Worm (Caenorhabditis elegans) whole organism, L4 larva: ENCODE results near the gene gpa-11.

Experiments used
- ZK546.5 ChIP-seq, 2 experiments: sonication (generic microtip); optimal IDR thresholded peaks; 2 replicates each; lab custom pipeline; 2017; ENCODE audit warnings: missing biosample characterization in 2 of 2, missing genetic modification characterization in 2 of 2
- aha-1 ChIP-seq: fragments of 150-350 bp; peaks from one replicate; lab custom pipeline; 2014; ENCODE audit warnings: missing biosample characterization, missing genetic modification characterization
- cey-2 ChIP-seq: sonication (generic microtip); optimal IDR thresholded peaks from 3 replicates; lab custom pipeline; 2017; ENCODE audit warnings: missing genetic modification characterization, mild to moderate bottlenecking, missing compliant biosample characterization, antibody characterized with exemption, borderline replicate concordance; ENCODE audit not compliant: insufficient read depth
- mes-2 ChIP-seq: sonication (generic microtip); optimal IDR thresholded peaks from 2 replicates; lab custom pipeline; 2016; ENCODE audit warnings: missing genotype, mild to moderate bottlenecking, missing genetic modification characterization, missing compliant biosample characterization; ENCODE audit not compliant: poor library complexity, severe bottlenecking
- nhr-111 ChIP-seq: fragments of 200-800 bp; sonication (Bioruptor generic); optimal IDR thresholded peaks from 2 replicates; lab custom pipeline; 2018; ENCODE audit warnings: mild to moderate bottlenecking, missing genetic modification characterization, missing compliant biosample characterization
- skn-1 ChIP-seq: fragments of 150-350 bp; optimal IDR thresholded peaks from 2 replicates; lab custom pipeline; 2014; ENCODE audit warnings: missing biosample characterization, missing genetic modification characterization
- ztf-11 ChIP-seq: fragments of 150-350 bp; optimal IDR thresholded peaks from 2 replicates; lab custom pipeline; 2014; ENCODE audit warnings: missing biosample characterization, missing genetic modification characterization

- no peak for TF ChIP-seq mes-2 (tag; lab: Kevin White, UChicago)
- no peak for TF ChIP-seq nhr-111 (GFP tag; lab: Kevin White, UChicago)
- no peak for TF ChIP-seq ZK546.5 (tag; optimal IDR thresholded peaks at IDR 0.05; lab: Kevin White, UChicago)
- no peak for TF ChIP-seq ztf-11 (tag; lab: Kevin White, UChicago)
- no peak for TF ChIP-seq skn-1 (tag; lab: Kevin White, UChicago)
- no peak for TF ChIP-seq cey-2 (tag; lab: Kevin White, UChicago)
- no peak for TF ChIP-seq aha-1
Measured at ce11 chrII:4286921-4287320, 39.9 kb downstream of the gpa-11 start.
